Fruit fly (Drosophila melanogaster) whole organism, embryonic: Measurements from ENCODE around the gene CG17233.

ENCODE experiments used
- ATbp ChIP-seq: fragments of 200-800 bp; sonication (Bioruptor generic); optimal IDR thresholded peaks from 2 replicates; lab custom pipeline; 2017; ENCODE audit warnings: missing biosample characterization, mild to moderate bottlenecking, missing genetic modification characterization, missing genetic modification reagents
- Abd-B ChIP-seq: fragments of 200-800 bp; sonication (Bioruptor generic); optimal IDR thresholded peaks from 2 replicates; lab custom pipeline; 2018; ENCODE audit warnings: missing biosample characterization, mild to moderate bottlenecking, missing genetic modification characterization, moderate library complexity
- Bteb2 ChIP-seq: fragments of 200-800 bp; sonication (Bioruptor generic); optimal IDR thresholded peaks from 2 replicates; lab custom pipeline; 2016; ENCODE audit warnings: missing biosample characterization, missing genetic modification characterization
- CG10959 ChIP-seq: fragments of 200-800 bp; sonication (Bioruptor generic); IDR thresholded peaks from 2 replicates; pipeline ENCODE4 v1.3.6; 2022; ENCODE audit warnings: missing biosample characterization, missing genetic modification characterization
- CG13624 ChIP-seq: fragments of 200-800 bp; sonication (Bioruptor generic); optimal IDR thresholded peaks from 2 replicates; lab custom pipeline; 2016; ENCODE audit warnings: missing biosample characterization, missing genetic modification characterization
- CG13775 ChIP-seq: fragments of 200-800 bp; sonication (Bioruptor generic); optimal IDR thresholded peaks from 3 replicates; lab custom pipeline; 2017; ENCODE audit warnings: missing biosample characterization, mild to moderate bottlenecking, missing genetic modification characterization
- CG13894 ChIP-seq: fragments of 200-800 bp; sonication (Bioruptor generic); optimal IDR thresholded peaks from 3 replicates; lab custom pipeline; 2018; ENCODE audit warnings: missing biosample characterization, mild to moderate bottlenecking, missing genetic modification characterization, moderate library complexity
- CG14441 ChIP-seq: fragments of 200-800 bp; sonication (Bioruptor generic); IDR thresholded peaks from 2 replicates; pipeline ENCODE4 v1.3.6; 2022; ENCODE audit warnings: missing biosample characterization, missing genetic modification characterization
- CG14965 ChIP-seq: fragments of 200-800 bp; sonication (Bioruptor generic); optimal IDR thresholded peaks from 2 replicates; lab custom pipeline; 2016; ENCODE audit warnings: missing biosample characterization, missing genetic modification characterization, borderline replicate concordance
- CG1832 ChIP-seq: fragments of 200-800 bp; sonication (Bioruptor generic); optimal IDR thresholded peaks from 2 replicates; lab custom pipeline; 2017; ENCODE audit warnings: missing biosample characterization, mild to moderate bottlenecking, missing genetic modification characterization, inconsistent platforms
- CG2116 ChIP-seq: fragments of 200-800 bp; sonication (Bioruptor generic); optimal IDR thresholded peaks from 3 replicates; lab custom pipeline; 2018; ENCODE audit warnings: missing biosample characterization, mild to moderate bottlenecking, missing genetic modification characterization
- CG30020 ChIP-seq: fragments of 200-800 bp; optimal IDR thresholded peaks from 2 replicates; lab custom pipeline; 2019; ENCODE audit warnings: missing biosample characterization, mild to moderate bottlenecking, missing genetic modification characterization, moderate library complexity
- CG31224 ChIP-seq: fragments of 200-800 bp; sonication (Bioruptor generic); IDR thresholded peaks from 2 replicates; pipeline ENCODE4 v1.3.6; 2022; ENCODE audit warnings: missing biosample characterization, missing genetic modification characterization
- CG31365 ChIP-seq: fragments of 200-800 bp; sonication (Bioruptor generic); optimal IDR thresholded peaks from 2 replicates; lab custom pipeline; 2018; ENCODE audit warnings: missing biosample characterization, mild to moderate bottlenecking, missing genetic modification characterization
- CG34376 ChIP-seq: fragments of 200-800 bp; sonication (Bioruptor generic); optimal IDR thresholded peaks from 2 replicates; lab custom pipeline; 2018; ENCODE audit warnings: missing biosample characterization, mild to moderate bottlenecking, missing genetic modification characterization
- CG34422 ChIP-seq: fragments of 200-800 bp; sonication (Bioruptor generic); IDR thresholded peaks from 3 replicates; pipeline ENCODE4 v1.3.6; 2022; ENCODE audit warnings: missing biosample characterization, missing genetic modification characterization
- CG3847 ChIP-seq: fragments of 200-800 bp; sonication (Bioruptor generic); IDR thresholded peaks from 2 replicates; pipeline ENCODE4 v1.3.6; 2022; ENCODE audit warnings: missing biosample characterization, missing genetic modification characterization
- CG4707 ChIP-seq: fragments of 200-800 bp; sonication (Bioruptor generic); optimal IDR thresholded peaks from 2 replicates; lab custom pipeline; 2018; ENCODE audit warnings: missing biosample characterization, mild to moderate bottlenecking, missing genetic modification characterization, moderate library complexity
- CG6254 ChIP-seq: fragments of 200-800 bp; sonication (Bioruptor generic); optimal IDR thresholded peaks from 3 replicates; lab custom pipeline; 2017; ENCODE audit warnings: mild to moderate bottlenecking, missing biosample characterization, missing genetic modification reagents, missing genetic modification characterization
- CG8944 ChIP-seq: fragments of 200-800 bp; sonication (Bioruptor generic); optimal IDR thresholded peaks from 3 replicates; lab custom pipeline; 2016; ENCODE audit warnings: missing biosample characterization, missing genetic modification characterization
- CG9609 ChIP-seq: fragments of 200-800 bp; sonication (Bioruptor generic); optimal IDR thresholded peaks from 3 replicates; lab custom pipeline; 2016; ENCODE audit warnings: missing biosample characterization, missing genetic modification characterization
- Dip2 ChIP-seq: fragments of 200-800 bp; sonication (Bioruptor generic); IDR thresholded peaks from 2 replicates; pipeline ENCODE4 v1.3.6; 2022; ENCODE audit warnings: missing biosample characterization, missing genetic modification characterization
- Doc2 ChIP-seq: fragments of 200-800 bp; sonication (Bioruptor generic); IDR thresholded peaks from 2 replicates; pipeline ENCODE4 v1.3.6; 2022; ENCODE audit warnings: missing biosample characterization, missing genetic modification characterization
- Dref ChIP-seq: fragments of 200-800 bp; sonication (Bioruptor generic); IDR thresholded peaks from 2 replicates; pipeline ENCODE4 v1.3.6; 2022; ENCODE audit warnings: missing biosample characterization, missing genetic modification characterization
- Ets97D ChIP-seq: fragments of 200-800 bp; sonication (Bioruptor generic); optimal IDR thresholded peaks from 3 replicates; lab custom pipeline; 2016; ENCODE audit warnings: missing biosample characterization, missing genetic modification characterization
- Fer2 ChIP-seq: fragments of 200-800 bp; sonication (Bioruptor generic); optimal IDR thresholded peaks from 2 replicates; lab custom pipeline; 2018; ENCODE audit warnings: missing biosample characterization, mild to moderate bottlenecking, missing genetic modification characterization, moderate library complexity
- Gsc ChIP-seq: fragments of 200-800 bp; sonication (Bioruptor generic); IDR thresholded peaks from 2 replicates; pipeline ENCODE4 v1.3.6; 2022; ENCODE audit warnings: missing biosample characterization, missing genetic modification characterization
- HLH3B ChIP-seq: fragments of 200-800 bp; sonication (Bioruptor generic); IDR thresholded peaks from 2 replicates; pipeline ENCODE4 v1.3.6; 2022; ENCODE audit warnings: missing biosample characterization, missing genetic modification characterization
- HmgD ChIP-seq: fragments of 200-800 bp; sonication (Bioruptor generic); optimal IDR thresholded peaks from 3 replicates; lab custom pipeline; 2016; ENCODE audit warnings: missing biosample characterization, missing genetic modification characterization
- MESR4 ChIP-seq: fragments of 200-800 bp; sonication (Bioruptor generic); optimal IDR thresholded peaks from 2 replicates; lab custom pipeline; 2018; ENCODE audit warnings: missing biosample characterization, mild to moderate bottlenecking, missing genetic modification characterization, moderate library complexity
- MTF-1 ChIP-seq: fragments of 200-800 bp; sonication (Bioruptor generic); optimal IDR thresholded peaks from 2 replicates; lab custom pipeline; 2018; ENCODE audit warnings: missing biosample characterization, mild to moderate bottlenecking, missing genetic modification characterization, borderline replicate concordance
- Nf-YB ChIP-seq: fragments of 200-800 bp; sonication (Bioruptor generic); optimal IDR thresholded peaks from 3 replicates; lab custom pipeline; 2019; ENCODE audit warnings: missing biosample characterization, mild to moderate bottlenecking, missing genetic modification characterization, moderate library complexity
- Trl ChIP-seq, 3 experiments: fragments of >200 bp in 2 of 3; fragments of 200-800 bp in 1 of 3; sonication (Bioruptor generic) in 1 of 3; optimal IDR thresholded peaks; 2 replicates in 1 of 3; 3 replicates in 2 of 3; lab custom pipeline; 2016 to 2017; ENCODE audit warnings: missing biosample characterization in 1 of 3, missing genetic modification characterization in 1 of 3
- YL-1 ChIP-seq: fragments of 200-800 bp; sonication (Bioruptor generic); optimal IDR thresholded peaks from 3 replicates; lab custom pipeline; 2017; ENCODE audit warnings: missing biosample characterization, mild to moderate bottlenecking, missing genetic modification characterization
- crol ChIP-seq: fragments of 200-800 bp; sonication (Bioruptor generic); IDR thresholded peaks from 2 replicates; pipeline ENCODE4 v1.3.6; 2022; ENCODE audit warnings: missing biosample characterization, missing genetic modification characterization
- disco-r ChIP-seq: fragments of 200-800 bp; sonication (Bioruptor generic); optimal IDR thresholded peaks from 2 replicates; lab custom pipeline; 2016; ENCODE audit warnings: missing biosample characterization, missing genetic modification characterization
- dysf ChIP-seq: fragments of 200-800 bp; sonication (Bioruptor generic); IDR thresholded peaks from 3 replicates; pipeline ENCODE4 v1.3.6; 2022; ENCODE audit warnings: missing biosample characterization, missing genetic modification characterization
- ewg ChIP-seq: fragments of 200-800 bp; sonication (Bioruptor generic); optimal IDR thresholded peaks from 3 replicates; lab custom pipeline; 2017; ENCODE audit warnings: mild to moderate bottlenecking, missing biosample characterization, missing genetic modification reagents, missing genetic modification characterization
- exex ChIP-seq: fragments of 200-800 bp; sonication (Bioruptor generic); optimal IDR thresholded peaks from 4 replicates; lab custom pipeline; 2018; ENCODE audit warnings: missing biosample characterization, mild to moderate bottlenecking, missing genetic modification characterization, moderate library complexity
- ind ChIP-seq: fragments of 200-800 bp; sonication (Bioruptor generic); optimal IDR thresholded peaks from 3 replicates; lab custom pipeline; 2016; ENCODE audit warnings: missing biosample characterization, missing genetic modification characterization
- lov ChIP-seq, 2 experiments: fragments of 200-800 bp in 1 of 2; fragments of >200 bp in 1 of 2; sonication (Bioruptor generic) in 1 of 2; IDR thresholded peaks in 1 of 2; optimal IDR thresholded peaks in 1 of 2; 2 replicates in 1 of 2; 3 replicates in 1 of 2; pipeline versions ENCODE4 v1.3.6 to Lab custom; 2017 to 2022; ENCODE audit warnings: missing biosample characterization in 1 of 2, missing genetic modification characterization in 1 of 2
- nau ChIP-seq: fragments of 200-800 bp; sonication (Bioruptor generic); optimal IDR thresholded peaks from 3 replicates; lab custom pipeline; 2017; ENCODE audit warnings: missing biosample characterization, mild to moderate bottlenecking, missing genetic modification characterization, missing genetic modification reagents
- pum ChIP-seq: fragments of 200-800 bp; sonication (Bioruptor generic); optimal IDR thresholded peaks from 2 replicates; lab custom pipeline; 2016; ENCODE audit warnings: missing biosample characterization, missing genetic modification characterization
- rib ChIP-seq: fragments of 200-800 bp; sonication (Bioruptor generic); IDR thresholded peaks from 2 replicates; pipeline ENCODE4 v1.3.6; 2022; ENCODE audit warnings: missing biosample characterization, missing genetic modification characterization
- row ChIP-seq: fragments of 200-800 bp; sonication (Bioruptor generic); IDR thresholded peaks from 3 replicates; pipeline ENCODE4 v1.3.6; 2022; ENCODE audit warnings: missing biosample characterization, missing genetic modification characterization
- sim ChIP-seq: fragments of 200-800 bp; sonication (Bioruptor generic); IDR thresholded peaks from 2 replicates; pipeline ENCODE4 v1.3.6; 2022; ENCODE audit warnings: missing biosample characterization, missing genetic modification characterization
- trem ChIP-seq: fragments of 200-800 bp; optimal IDR thresholded peaks from 3 replicates; lab custom pipeline; 2019; ENCODE audit warnings: missing biosample characterization, mild to moderate bottlenecking, missing genetic modification characterization, moderate library complexity
- usp ChIP-seq: fragments of >200 bp; optimal IDR thresholded peaks from 2 replicates; lab custom pipeline; 2017; ENCODE audit warnings: missing biosample characterization, missing genetic modification characterization
- vfl ChIP-seq: fragments of 200-800 bp; sonication (Bioruptor generic); optimal IDR thresholded peaks from 2 replicates; lab custom pipeline; 2016; ENCODE audit warnings: missing biosample characterization, missing genetic modification characterization
- vnd ChIP-seq: fragments of 200-800 bp; sonication (Bioruptor generic); IDR thresholded peaks from 3 replicates; pipeline ENCODE4 v1.3.6; 2022; ENCODE audit warnings: missing biosample characterization, missing genetic modification characterization; ENCODE audit not compliant: partially characterized antibody
- zen ChIP-seq: fragments of 200-800 bp; sonication (Bioruptor generic); optimal IDR thresholded peaks from 3 replicates; lab custom pipeline; 2018; ENCODE audit warnings: missing biosample characterization, mild to moderate bottlenecking, missing genetic modification characterization, moderate library complexity

The CG17233 gene

DNA sequence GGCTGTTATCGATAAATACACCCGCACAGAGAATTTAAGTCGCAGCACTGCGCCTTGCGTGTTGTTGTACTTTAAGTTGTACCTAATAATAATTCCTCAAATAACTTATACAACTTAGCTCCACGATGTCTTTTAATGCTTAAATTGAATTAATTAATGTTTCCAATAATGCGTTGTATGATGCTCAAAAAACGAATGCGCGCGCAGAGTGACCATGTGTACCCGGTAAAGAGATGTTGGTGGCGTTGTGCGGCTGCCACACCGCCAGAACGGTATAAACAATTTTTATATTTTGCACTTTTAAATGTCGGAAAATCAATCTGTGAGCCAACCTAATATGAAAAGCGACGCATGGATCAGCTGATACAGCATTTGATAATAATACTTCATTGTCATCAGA, 15.6 kb downstream of the CG17233 start (continued):
- peak; percentile 5 for TF ChIP-seq exex (tag; lab: Kevin White, UChicago)
- peak; percentile 58 for TF ChIP-seq Dref (GFP tag; lab: Robert Waterston, UW)
- TF ChIP-seq CG14441: no peak
- TF ChIP-seq MESR4 (GFP tag; lab: Kevin White, UChicago): peak; percentile 58
- TF ChIP-seq Bteb2 (GFP tag; lab: Kevin White, UChicago): no peak
- no peak for TF ChIP-seq HmgD
- peak; percentile 27; the same call in 1 of the 3 replicates for TF ChIP-seq row (GFP tag; lab: Robert Waterston, UW)
- TF ChIP-seq ATbp: no peak
- TF ChIP-seq ewg (GFP tag; lab: Kevin White, UChicago): peak; percentile 99
- TF ChIP-seq zen: peak; percentile 46
- TF ChIP-seq Fer2: no peak
- 0 out of 3 replicates have a peak, but pooled peaks have one; percentile 25 for TF ChIP-seq vnd (GFP tag; lab: Robert Waterston, UW)
- no peak for TF ChIP-seq CG9609 (GFP tag; lab: Kevin White, UChicago)
- TF ChIP-seq CG13624: peak; percentile 19
- no peak for TF ChIP-seq CG1832
- no peak for TF ChIP-seq CG4707 (GFP tag; lab: Kevin White, UChicago)
- TF ChIP-seq CG13775 (GFP tag; lab: Kevin White, UChicago): no peak
- TF ChIP-seq CG34376 (GFP tag; lab: Kevin White, UChicago): no peak
- no peak for TF ChIP-seq Dip2
- TF ChIP-seq rib (GFP tag; lab: Robert Waterston, UW): no peak
- no peak for TF ChIP-seq crol (GFP tag; lab: Robert Waterston, UW)
- TF ChIP-seq Doc2: no peak
- no peak for TF ChIP-seq MTF-1 (GFP tag; lab: Kevin White, UChicago)
- TF ChIP-seq CG31365: no peak
- TF ChIP-seq CG8944: no peak
- no peak for TF ChIP-seq CG31224 (GFP tag; lab: Robert Waterston, UW)
- TF ChIP-seq CG10959 (GFP tag; lab: Robert Waterston, UW): no peak
- peak; percentile 69 for TF ChIP-seq trem (tag; lab: Kevin White, UChicago)
- no peak for TF ChIP-seq Trl (optimal IDR thresholded peaks at IDR 0.05; lab: Kevin White, UChicago)
- TF ChIP-seq Trl (GFP tag; optimal IDR thresholded peaks at IDR 0.05; lab: Kevin White, UChicago): no peak
- TF ChIP-seq CG2116 (GFP tag; lab: Kevin White, UChicago): peak; percentile 86
- no peak for TF ChIP-seq vfl (GFP tag; lab: Kevin White, UChicago)
- TF ChIP-seq CG30020 (tag; lab: Kevin White, UChicago): peak; percentile 36
- no peak for TF ChIP-seq pum
- TF ChIP-seq usp: no peak
- TF ChIP-seq Abd-B (GFP tag; lab: Kevin White, UChicago): peak; percentile 44
- TF ChIP-seq CG3847 (GFP tag; lab: Robert Waterston, UW): no peak
- no peak for TF ChIP-seq lov (optimal IDR thresholded peaks at IDR 0.05; lab: Kevin White, UChicago)
- TF ChIP-seq lov (GFP tag; IDR thresholded peaks at IDR 0.05; lab: Robert Waterston, UW): no peak
- no peak for TF ChIP-seq nau (GFP tag; lab: Kevin White, UChicago)
- TF ChIP-seq CG6254 (GFP tag; lab: Kevin White, UChicago): no peak
- peak; percentile 72 for TF ChIP-seq Ets97D
- TF ChIP-seq ind (GFP tag; lab: Kevin White, UChicago): no peak
- no peak for TF ChIP-seq dysf (GFP tag; lab: Robert Waterston, UW)
- TF ChIP-seq Nf-YB (GFP tag; lab: Kevin White, UChicago): no peak
- no peak for TF ChIP-seq disco-r (GFP tag; lab: Kevin White, UChicago)
- no peak for TF ChIP-seq CG14965 (GFP tag; lab: Kevin White, UChicago)
- TF ChIP-seq CG34422 (GFP tag; lab: Robert Waterston, UW): no peak; the same call in 2 of the 3 replicates
- TF ChIP-seq CG13894 (tag; lab: Kevin White, UChicago): no peak
- no peak for TF ChIP-seq Gsc (GFP tag; lab: Robert Waterston, UW)
- peak; percentile 42 for TF ChIP-seq YL-1
- no peak for TF ChIP-seq sim
- TF ChIP-seq HLH3B (GFP tag; lab: Robert Waterston, UW): no peak
